Worm (Caenorhabditis elegans): ENCODE measurements around the gene C16B8.4.

The C16B8.4 gene

ce11 chrX:3945681-3946080, 27.8 kb downstream of the C16B8.4 start:
- TF ChIP-seq nhr-11 (tag; optimal IDR thresholded peaks at IDR 0.05) (no peak), nhr-12 (tag; optimal IDR thresholded peaks at IDR 0.05) (no peak), nfya-1 (tag; optimal IDR thresholded peaks at IDR 0.05; ENCODE audit: insufficient read depth) (peak; percentile 74), egl-27 (tag; optimal IDR thresholded peaks at IDR 0.05) (no peak), ztf-4 (tag; optimal IDR thresholded peaks at IDR 0.05) (no peak), nhr-25 (tag; optimal IDR thresholded peaks at IDR 0.05) (no peak), elt-3 (tag; optimal IDR thresholded peaks at IDR 0.05) (no peak), mml-1 (tag; optimal IDR thresholded peaks at IDR 0.05) (no peak), lsy-12 (tag; optimal IDR thresholded peaks at IDR 0.05) (no peak), skn-1 (tag; optimal IDR thresholded peaks at IDR 0.05) (no peak), ama-1 (optimal IDR thresholded peaks at IDR 0.05) (peak; percentile 19), aly-2 (tag; optimal IDR thresholded peaks at IDR 0.05) (no peak), nhr-237 (tag; optimal IDR thresholded peaks at IDR 0.05) (no peak), ceh-82 (tag; optimal IDR thresholded peaks at IDR 0.05) (no peak), ztf-11 (tag; optimal IDR thresholded peaks at IDR 0.05) (no peak), egl-5 (tag; optimal IDR thresholded peaks at IDR 0.05) (no peak), ceh-9 (tag; optimal IDR thresholded peaks at IDR 0.05) (no peak), lin-39 (tag; optimal IDR thresholded peaks at IDR 0.05) (peak; percentile 84), elt-1 (tag; optimal IDR thresholded peaks at IDR 0.05) (no peak), ceh-16 (tag; optimal IDR thresholded peaks at IDR 0.05) (no peak), nhr-23 (tag; optimal IDR thresholded peaks at IDR 0.05) (no peak), pha-4 (tag; optimal IDR thresholded peaks at IDR 0.05) (peak; percentile 66), elt-2 (tag; optimal IDR thresholded peaks at IDR 0.05) (peak; percentile 41), ZK546.5 (tag; optimal IDR thresholded peaks at IDR 0.05) (no peak), daf-12 (tag; optimal IDR thresholded peaks at IDR 0.05) (no peak), R02D3.7 (tag; optimal IDR thresholded peaks at IDR 0.05) (no peak), snpc-4 (tag; optimal IDR thresholded peaks at IDR 0.05) (no peak), nhr-77 (tag; optimal IDR thresholded peaks at IDR 0.05) (no peak), mdl-1 (tag; optimal IDR thresholded peaks at IDR 0.05) (no peak), sea-2 (GFP tag; optimal IDR thresholded peaks at IDR 0.05) (no peak), hmg-11 (tag; optimal IDR thresholded peaks at IDR 0.05) (peak; percentile 81), nhr-43 (tag; optimal IDR thresholded peaks at IDR 0.05; ENCODE audit: poor library complexity, severe bottlenecking) (no peak), ceh-28 (tag; optimal IDR thresholded peaks at IDR 0.05) (no peak), zag-1 (tag; optimal IDR thresholded peaks at IDR 0.05) (no peak), nhr-28 (tag; optimal IDR thresholded peaks at IDR 0.05) (no peak), fkh-10 (GFP tag; optimal IDR thresholded peaks at IDR 0.05) (no peak), jun-1 (tag; optimal IDR thresholded peaks at IDR 0.05) (no peak), fkh-2 (tag; optimal IDR thresholded peaks at IDR 0.05) (no peak), nhr-76 (tag; optimal IDR thresholded peaks at IDR 0.05) (no peak)

- no peak for TF ChIP-seq jun-1 (tag; optimal IDR thresholded peaks at IDR 0.05)
- peak; percentile 24 for TF ChIP-seq nfya-1 (tag; optimal IDR thresholded peaks at IDR 0.05; ENCODE audit: insufficient read depth)
Measured at ce11 chrX:3944961-3945587, 28.4 kb downstream of the C16B8.4 start.

ce11 chrX:3944073-3944472, 29.4 kb downstream of the C16B8.4 start:
- TF ChIP-seq hmg-11 (tag; optimal IDR thresholded peaks at IDR 0.05) (no peak), pha-4 (tag; optimal IDR thresholded peaks at IDR 0.05) (peak; percentile 21), unc-62 (GFP tag; optimal IDR thresholded peaks at IDR 0.05) (no peak), nhr-43 (tag; optimal IDR thresholded peaks at IDR 0.05; ENCODE audit: poor library complexity, severe bottlenecking) (no peak), nhr-76 (tag; optimal IDR thresholded peaks at IDR 0.05) (no peak), nhr-237 (tag; optimal IDR thresholded peaks at IDR 0.05) (no peak), pqm-1 (tag; optimal IDR thresholded peaks at IDR 0.05) (peak; percentile 66), ceh-82 (tag; optimal IDR thresholded peaks at IDR 0.05) (no peak), elt-3 (tag; optimal IDR thresholded peaks at IDR 0.05) (no peak), R02D3.7 (tag; optimal IDR thresholded peaks at IDR 0.05) (no peak), ceh-9 (tag; optimal IDR thresholded peaks at IDR 0.05) (no peak), sea-2 (GFP tag; optimal IDR thresholded peaks at IDR 0.05) (no peak), tbx-2 (tag; optimal IDR thresholded peaks at IDR 0.05) (no peak), jun-1 (tag; optimal IDR thresholded peaks at IDR 0.05) (peak; percentile 67), nhr-67 (tag; optimal IDR thresholded peaks at IDR 0.05) (no peak), skn-1 (tag; optimal IDR thresholded peaks at IDR 0.05) (no peak), nhr-11 (tag; optimal IDR thresholded peaks at IDR 0.05) (no peak), egl-5 (tag; optimal IDR thresholded peaks at IDR 0.05) (no peak), lsy-12 (tag; optimal IDR thresholded peaks at IDR 0.05) (no peak), ztf-11 (tag; optimal IDR thresholded peaks at IDR 0.05) (no peak), aly-2 (tag; optimal IDR thresholded peaks at IDR 0.05) (no peak), elt-1 (tag; optimal IDR thresholded peaks at IDR 0.05) (no peak), mdl-1 (tag; optimal IDR thresholded peaks at IDR 0.05) (no peak), elt-2 (tag; optimal IDR thresholded peaks at IDR 0.05) (peak; percentile 90), daf-12 (tag; optimal IDR thresholded peaks at IDR 0.05) (no peak)
